Worm (Caenorhabditis elegans): Measurements from ENCODE around the gene rpn-11.

The rpn-11 gene

ce11 chrII:4042696-4043095 is 1.6 kb downstream of the rpn-11 start (continued):
- TF ChIP-seq Y67H2A.10 (GFP tag; conservative IDR thresholded peaks at IDR 0.05) (no peak), T26A5.8 (tag; optimal IDR thresholded peaks at IDR 0.05) (no peak), athp-1 (tag; optimal IDR thresholded peaks at IDR 0.05) (peak; percentile 85), bed-2 (GFP tag; IDR thresholded peaks at IDR 0.05) (no peak), atf-7 (tag; optimal IDR thresholded peaks at IDR 0.05) (peak; percentile 58), K11D2.4 (GFP tag; IDR thresholded peaks at IDR 0.05) (no peak), nhr-80 (tag; optimal IDR thresholded peaks at IDR 0.05) (no peak), ztf-6 (GFP tag; IDR thresholded peaks at IDR 0.05) (no peak), mel-28 (tag; optimal IDR thresholded peaks at IDR 0.05; ENCODE audit: borderline replicate concordance) (no peak), ceh-27 (GFP tag; optimal IDR thresholded peaks at IDR 0.05) (no peak), ztf-28 (GFP tag; IDR thresholded peaks at IDR 0.05) (no peak), F57C9.4 (tag; optimal IDR thresholded peaks at IDR 0.05) (no peak), tlf-1 (GFP tag; optimal IDR thresholded peaks at IDR 0.05) (peak; percentile 38), ekl-4 (GFP tag; IDR thresholded peaks at IDR 0.05) (peak; percentile 79), Y79H2A.3 (GFP tag; conservative IDR thresholded peaks at IDR 0.05) (peak; percentile 90), nhr-120 (GFP tag; IDR thresholded peaks at IDR 0.05) (no peak), lin-35 (GFP tag; optimal IDR thresholded peaks at IDR 0.05) (no peak), ama-1 (optimal IDR thresholded peaks at IDR 0.05) (peak; percentile 42), ama-1 (GFP tag; optimal IDR thresholded peaks at IDR 0.05) (peak in 1 of 2 experiments; percentile 38), him-1 (tag; optimal IDR thresholded peaks at IDR 0.05) (no peak), fkh-3 (tag; optimal IDR thresholded peaks at IDR 0.05) (no peak), attf-3 (GFP tag; conservative IDR thresholded peaks at IDR 0.05) (no peak), gei-17 (GFP tag; optimal IDR thresholded peaks at IDR 0.05) (no peak), snpc-4 (GFP tag; optimal IDR thresholded peaks at IDR 0.05) (no peak), snpc-4 (tag; optimal IDR thresholded peaks at IDR 0.05) (no peak), F37B4.10 (GFP tag; IDR thresholded peaks at IDR 0.05) (no peak), nhr-27 (tag; optimal IDR thresholded peaks at IDR 0.05) (no peak), akir-1 (GFP tag; optimal IDR thresholded peaks at IDR 0.05) (no peak)

- TF ChIP-seq nhr-179 (tag; optimal IDR thresholded peaks at IDR 0.05) (no peak), hlh-26 (GFP tag; conservative IDR thresholded peaks at IDR 0.05) (no peak), tbx-9 (tag; optimal IDR thresholded peaks at IDR 0.05; ENCODE audit: borderline replicate concordance) (no peak), repo-1 (tag; optimal IDR thresholded peaks at IDR 0.05) (no peak), ztf-3 (GFP tag; optimal IDR thresholded peaks at IDR 0.05) (no peak), nfyb-1 (GFP tag; IDR thresholded peaks at IDR 0.05) (no peak), hlh-12 (tag; optimal IDR thresholded peaks at IDR 0.05) (no peak), Y53G8AR.9 (GFP tag; conservative IDR thresholded peaks at IDR 0.05) (no peak), T07F8.4 (tag; optimal IDR thresholded peaks at IDR 0.05) (no peak), F55B11.4 (tag; optimal IDR thresholded peaks at IDR 0.05; ENCODE audit: borderline replicate concordance, insufficient read depth) (no peak), Y53F4B.3 (GFP tag; IDR thresholded peaks at IDR 0.05) (no peak), atf-7 (tag; optimal IDR thresholded peaks at IDR 0.05) (no peak), C06A6.2 (GFP tag; conservative IDR thresholded peaks at IDR 0.05) (no peak), akir-1 (GFP tag; optimal IDR thresholded peaks at IDR 0.05) (no peak), F23B12.7 (tag; optimal IDR thresholded peaks at IDR 0.05; ENCODE audit: insufficient read depth) (no peak), attf-3 (GFP tag; conservative IDR thresholded peaks at IDR 0.05) (no peak)
Observed at ce11 chrII:4040066-4040465, 4.3 kb downstream of the rpn-11 start.
